Fruit fly (Drosophila melanogaster): ENCODE results near the gene CG32485.

Gene CG32485

dm6 chr3L:3069774-3070173, 19.7 kb downstream of the CG32485 start (continued):
- TF ChIP-seq wek (GFP tag; optimal IDR thresholded peaks at IDR 0.05) (no peak), ap (GFP tag; IDR thresholded peaks at IDR 0.05) (no peak), Sin3A (optimal IDR thresholded peaks at IDR 0.05) (no peak), CG9437 (GFP tag; optimal IDR thresholded peaks at IDR 0.05) (no peak), crol (GFP tag; IDR thresholded peaks at IDR 0.05) (peak; percentile 92), Mrtf (GFP tag; IDR thresholded peaks at IDR 0.05) (no peak), Trl (optimal IDR thresholded peaks at IDR 0.05) (peak; percentile 54 to 61), Trl (GFP tag; optimal IDR thresholded peaks at IDR 0.05) (no peak), cas (GFP tag; IDR thresholded peaks at IDR 0.05) (no peak), Dip2 (GFP tag; IDR thresholded peaks at IDR 0.05) (no peak), ranshi (GFP tag; IDR thresholded peaks at IDR 0.05) (no peak), CG9932 (GFP tag; IDR thresholded peaks at IDR 0.05) (no peak), CG10321 (GFP tag; IDR thresholded peaks at IDR 0.05) (peak; percentile 95), slbo (GFP tag; IDR thresholded peaks at IDR 0.05) (no peak), Nf-YC (tag; optimal IDR thresholded peaks at IDR 0.05) (peak; percentile 54), Awh (GFP tag; IDR thresholded peaks at IDR 0.05) (no peak), tna (GFP tag; IDR thresholded peaks at IDR 0.05; ENCODE audit: partially characterized antibody) (no peak), Elba2 (GFP tag; optimal IDR thresholded peaks at IDR 0.05) (no peak), bab2 (GFP tag; optimal IDR thresholded peaks at IDR 0.05) (no peak), chn (GFP tag; optimal IDR thresholded peaks at IDR 0.05) (peak; percentile 30), amos (GFP tag; IDR thresholded peaks at IDR 0.05; ENCODE audit: partially characterized antibody) (no peak), CG32532 (GFP tag; IDR thresholded peaks at IDR 0.05) (no peak), zen2 (GFP tag; IDR thresholded peaks at IDR 0.05; ENCODE audit: partially characterized antibody) (no peak), croc (GFP tag; conservative IDR thresholded peaks at IDR 0.05) (no peak), CG9609 (GFP tag; optimal IDR thresholded peaks at IDR 0.05) (no peak), phol (tag; optimal IDR thresholded peaks at IDR 0.05) (no peak), pan (optimal IDR thresholded peaks at IDR 0.05) (no peak), pan (GFP tag; optimal IDR thresholded peaks at IDR 0.05 in 1 of 2, IDR thresholded peaks at IDR 0.05 in 1 of 2) (peak in 1 of 2 experiments; percentile 9), pb (GFP tag; optimal IDR thresholded peaks at IDR 0.05) (no peak), CG11085 (GFP tag; IDR thresholded peaks at IDR 0.05) (no peak), CG17802 (tag; optimal IDR thresholded peaks at IDR 0.05) (no peak), CG1832 (GFP tag; optimal IDR thresholded peaks at IDR 0.05) (peak; percentile 89), da (GFP tag; optimal IDR thresholded peaks at IDR 0.05) (no peak), Xbp1 (GFP tag; optimal IDR thresholded peaks at IDR 0.05) (no peak), nom (GFP tag; optimal IDR thresholded peaks at IDR 0.05) (no peak), Sry-β (GFP tag; optimal IDR thresholded peaks at IDR 0.05) (no peak), HmgD (GFP tag; optimal IDR thresholded peaks at IDR 0.05) (no peak), CG34422 (GFP tag; IDR thresholded peaks at IDR 0.05) (peak; percentile 50; the same call in 1 of the 3 replicates), Opbp (GFP tag; IDR thresholded peaks at IDR 0.05; ENCODE audit: partially characterized antibody) (no peak), CG12299 (tag; optimal IDR thresholded peaks at IDR 0.05) (no peak), CG11398 (GFP tag; optimal IDR thresholded peaks at IDR 0.05) (no peak), CG11093 (GFP tag; IDR thresholded peaks at IDR 0.05) (no peak), Pdp1 (GFP tag; optimal IDR thresholded peaks at IDR 0.05) (no peak), H15 (GFP tag; IDR thresholded peaks at IDR 0.05) (no peak), CkIIα-i1 (GFP tag; IDR thresholded peaks at IDR 0.05) (no peak), Fer3 (tag; optimal IDR thresholded peaks at IDR 0.05) (no peak), CG9797 (GFP tag; optimal IDR thresholded peaks at IDR 0.05) (no peak), slp2 (GFP tag; optimal IDR thresholded peaks at IDR 0.05) (no peak), Tbp (GFP tag; optimal IDR thresholded peaks at IDR 0.05) (no peak), Med (GFP tag) (peak; percentile 35)

Data from whole organism, embryonic.